Fruit fly (Drosophila melanogaster) whole organism, embryonic: ENCODE measurements around the gene clumsy.

ENCODE experiments used
- Aef1 ChIP-seq: fragments of 200-800 bp; sonication (Bioruptor generic); IDR thresholded peaks from 3 replicates; pipeline ENCODE4 v1.3.6; 2022; ENCODE audit warnings: missing biosample characterization, missing genetic modification characterization
- B-H1 ChIP-seq: fragments of 200-800 bp; sonication (Bioruptor generic); IDR thresholded peaks from 3 replicates; pipeline ENCODE4 v1.3.6; 2022; ENCODE audit warnings: missing biosample characterization, missing genetic modification characterization
- Bteb2 ChIP-seq: fragments of 200-800 bp; sonication (Bioruptor generic); optimal IDR thresholded peaks from 2 replicates; lab custom pipeline; 2016; ENCODE audit warnings: missing biosample characterization, missing genetic modification characterization
- CG10321 ChIP-seq: fragments of 200-800 bp; sonication (Bioruptor generic); IDR thresholded peaks from 2 replicates; pipeline ENCODE4 v1.3.6; 2022; ENCODE audit warnings: missing biosample characterization, missing genetic modification characterization
- CG10543 ChIP-seq: fragments of 200-800 bp; sonication (Bioruptor generic); optimal IDR thresholded peaks from 3 replicates; lab custom pipeline; 2017; ENCODE audit warnings: missing biosample characterization, mild to moderate bottlenecking, missing genetic modification characterization, moderate library complexity
- CG10654 ChIP-seq: fragments of 200-800 bp; sonication (Bioruptor generic); optimal IDR thresholded peaks from 2 replicates; lab custom pipeline; 2016; ENCODE audit warnings: missing biosample characterization, missing genetic modification characterization
- CG10959 ChIP-seq: fragments of 200-800 bp; sonication (Bioruptor generic); IDR thresholded peaks from 2 replicates; pipeline ENCODE4 v1.3.6; 2022; ENCODE audit warnings: missing biosample characterization, missing genetic modification characterization
- CG11456 ChIP-seq: fragments of 200-800 bp; sonication (Bioruptor generic); IDR thresholded peaks from 3 replicates; pipeline ENCODE4 v1.3.6; 2022; ENCODE audit warnings: missing biosample characterization, missing genetic modification characterization
- CG11723 ChIP-seq: fragments of 200-800 bp; sonication (Bioruptor generic); optimal IDR thresholded peaks from 2 replicates; lab custom pipeline; 2017; ENCODE audit warnings: missing biosample characterization, mild to moderate bottlenecking, missing genetic modification characterization
- CG12942 ChIP-seq: fragments of 200-800 bp; sonication (Bioruptor generic); optimal IDR thresholded peaks from 3 replicates; lab custom pipeline; 2016; ENCODE audit warnings: missing biosample characterization, missing genetic modification characterization
- CG13287 ChIP-seq: fragments of 200-800 bp; sonication (Bioruptor generic); IDR thresholded peaks from 2 replicates; pipeline ENCODE4 v1.3.6; 2022; ENCODE audit warnings: missing biosample characterization, missing genetic modification characterization; ENCODE audit not compliant: partially characterized antibody
- CG13624 ChIP-seq: fragments of 200-800 bp; sonication (Bioruptor generic); optimal IDR thresholded peaks from 2 replicates; lab custom pipeline; 2016; ENCODE audit warnings: missing biosample characterization, missing genetic modification characterization
- CG13775 ChIP-seq: fragments of 200-800 bp; sonication (Bioruptor generic); optimal IDR thresholded peaks from 3 replicates; lab custom pipeline; 2017; ENCODE audit warnings: missing biosample characterization, mild to moderate bottlenecking, missing genetic modification characterization
- CG14441 ChIP-seq: fragments of 200-800 bp; sonication (Bioruptor generic); IDR thresholded peaks from 2 replicates; pipeline ENCODE4 v1.3.6; 2022; ENCODE audit warnings: missing biosample characterization, missing genetic modification characterization
- CG2116 ChIP-seq: fragments of 200-800 bp; sonication (Bioruptor generic); optimal IDR thresholded peaks from 3 replicates; lab custom pipeline; 2018; ENCODE audit warnings: missing biosample characterization, mild to moderate bottlenecking, missing genetic modification characterization
- CG31441 ChIP-seq: fragments of 200-800 bp; sonication (Bioruptor generic); IDR thresholded peaks from 2 replicates; pipeline ENCODE4 v1.3.6; 2022; ENCODE audit warnings: missing biosample characterization, missing genetic modification characterization
- CG32767 ChIP-seq: fragments of 200-800 bp; sonication (Bioruptor generic); IDR thresholded peaks from 2 replicates; pipeline ENCODE4 v1.3.6; 2022; ENCODE audit warnings: missing biosample characterization, missing genetic modification characterization
- CG4328 ChIP-seq: fragments of 200-800 bp; sonication (Bioruptor generic); optimal IDR thresholded peaks from 3 replicates; lab custom pipeline; 2017; ENCODE audit warnings: missing biosample characterization, missing genetic modification reagents, missing genetic modification characterization
- CG4424 ChIP-seq: fragments of 200-800 bp; sonication (Bioruptor generic); optimal IDR thresholded peaks from 3 replicates; lab custom pipeline; 2016; ENCODE audit warnings: missing biosample characterization, missing genetic modification characterization
- CG5953 ChIP-seq: fragments of 200-800 bp; sonication (Bioruptor generic); IDR thresholded peaks from 2 replicates; pipeline ENCODE4 v1.3.6; 2022; ENCODE audit warnings: missing biosample characterization, missing genetic modification characterization
- CG6683 ChIP-seq: fragments of 200-800 bp; sonication (Bioruptor generic); optimal IDR thresholded peaks from 2 replicates; lab custom pipeline; 2017; ENCODE audit warnings: missing biosample characterization, mild to moderate bottlenecking, missing genetic modification characterization, missing genetic modification reagents
- CG7357 ChIP-seq: fragments of 200-800 bp; sonication (Bioruptor generic); IDR thresholded peaks from 3 replicates; pipeline ENCODE4 v1.3.6; 2022; ENCODE audit warnings: missing biosample characterization, missing genetic modification characterization
- CG8290 ChIP-seq, 3 experiments: fragments of 200-800 bp; sonication (Bioruptor generic); optimal IDR thresholded peaks; 2 replicates each; lab custom pipeline; 2016 to 2019; ENCODE audit warnings: missing biosample characterization in 3 of 3, missing genetic modification characterization in 3 of 3, mild to moderate bottlenecking in 2 of 3, moderate library complexity in 1 of 3
- CTCF ChIP-seq: fragments of 200-800 bp; sonication (Bioruptor generic); optimal IDR thresholded peaks from 2 replicates; lab custom pipeline; 2017; ENCODE audit warnings: missing biosample characterization, mild to moderate bottlenecking, missing genetic modification characterization, moderate library complexity
- Dad ChIP-seq: fragments of 200-800 bp; sonication (Bioruptor generic); optimal IDR thresholded peaks from 3 replicates; lab custom pipeline; 2016; ENCODE audit warnings: missing biosample characterization, missing genetic modification characterization
- H15 ChIP-seq: fragments of 200-800 bp; sonication (Bioruptor generic); IDR thresholded peaks from 3 replicates; pipeline ENCODE4 v1.3.6; 2022; ENCODE audit warnings: missing biosample characterization, missing genetic modification characterization
- Hr39 ChIP-seq: fragments of >200 bp; optimal IDR thresholded peaks from 2 replicates; lab custom pipeline; 2017
- Hr78 ChIP-seq, 2 experiments: fragments of 200-800 bp in 1 of 2; fragments of >200 bp in 1 of 2; sonication (Bioruptor generic) in 1 of 2; optimal IDR thresholded peaks; 2 replicates each; lab custom pipeline; 2017 to 2019; ENCODE audit warnings: missing biosample characterization in 2 of 2, missing genetic modification characterization in 2 of 2, mild to moderate bottlenecking in 1 of 2, moderate library complexity in 1 of 2
- Jarid2 ChIP-seq: fragments of 200-800 bp; sonication (Bioruptor generic); optimal IDR thresholded peaks from 3 replicates; lab custom pipeline; 2017; ENCODE audit warnings: mild to moderate bottlenecking, missing biosample characterization, missing genetic modification reagents, missing genetic modification characterization
- Six4 ChIP-seq: fragments of 200-800 bp; sonication (Bioruptor generic); optimal IDR thresholded peaks from 2 replicates; lab custom pipeline; 2016; ENCODE audit warnings: missing biosample characterization, missing genetic modification characterization
- Usf ChIP-seq: fragments of 200-800 bp; sonication (Bioruptor generic); optimal IDR thresholded peaks from 2 replicates; lab custom pipeline; 2017; ENCODE audit warnings: missing genotype, missing biosample characterization, missing genetic modification characterization
- al ChIP-seq: fragments of 200-800 bp; sonication (Bioruptor generic); IDR thresholded peaks from 2 replicates; pipeline ENCODE4 v1.3.6; 2022; ENCODE audit warnings: missing biosample characterization, missing genetic modification characterization
- br ChIP-seq: fragments of >200 bp; optimal IDR thresholded peaks from 2 replicates; lab custom pipeline; 2017
- cato ChIP-seq: fragments of 200-800 bp; sonication (Bioruptor generic); optimal IDR thresholded peaks from 2 replicates; lab custom pipeline; 2016; ENCODE audit warnings: missing biosample characterization, missing genetic modification characterization, borderline replicate concordance
- croc ChIP-seq: fragments of 200-800 bp; sonication (Bioruptor generic); conservative IDR thresholded peaks from 3 replicates; pipeline ENCODE4 v1.3.6; 2022; ENCODE audit warnings: missing biosample characterization, missing genetic modification characterization
- fd64A ChIP-seq: fragments of 200-800 bp; sonication (Bioruptor generic); optimal IDR thresholded peaks from 3 replicates; lab custom pipeline; 2018; ENCODE audit warnings: missing biosample characterization, mild to moderate bottlenecking, missing genetic modification characterization
- hth ChIP-seq: fragments of >200 bp; optimal IDR thresholded peaks from 2 replicates; lab custom pipeline; 2017; ENCODE audit warnings: inconsistent platforms
- inv ChIP-seq: fragments of 200-800 bp; sonication (Bioruptor generic); IDR thresholded peaks from 2 replicates; pipeline ENCODE4 v1.3.6; 2022; ENCODE audit warnings: missing biosample characterization, missing genetic modification characterization; ENCODE audit not compliant: partially characterized antibody
- jumu ChIP-seq: fragments of 200-800 bp; sonication (Bioruptor generic); optimal IDR thresholded peaks from 3 replicates; lab custom pipeline; 2016; ENCODE audit warnings: missing biosample characterization, missing genetic modification characterization
- lab ChIP-seq: fragments of 200-800 bp; sonication (Bioruptor generic); optimal IDR thresholded peaks from 3 replicates; lab custom pipeline; 2017; ENCODE audit warnings: missing biosample characterization, missing genetic modification characterization, mild to moderate bottlenecking, moderate library complexity, missing genetic modification reagents
- nerfin-1 ChIP-seq: fragments of 200-800 bp; sonication (Bioruptor generic); optimal IDR thresholded peaks from 3 replicates; lab custom pipeline; 2019; ENCODE audit warnings: missing biosample characterization, mild to moderate bottlenecking, missing genetic modification characterization, moderate library complexity
- pnt ChIP-seq: fragments of 200-800 bp; sonication (Bioruptor generic); optimal IDR thresholded peaks from 3 replicates; lab custom pipeline; 2016; ENCODE audit warnings: missing biosample characterization, missing genetic modification characterization
- prd ChIP-seq, 3 experiments: fragments of >200 bp in 2 of 3; fragments of 200-800 bp in 1 of 3; sonication (Bioruptor generic) in 1 of 3; optimal IDR thresholded peaks in 2 of 3; IDR thresholded peaks in 1 of 3; 2 replicates in 2 of 3; 3 replicates in 1 of 3; pipeline versions ENCODE4 v1.3.6 to Lab custom; 2017 to 2022; ENCODE audit warnings: missing biosample characterization in 1 of 3, missing genetic modification characterization in 1 of 3
- ranshi ChIP-seq: fragments of 200-800 bp; sonication (Bioruptor generic); IDR thresholded peaks from 2 replicates; pipeline ENCODE4 v1.3.6; 2022; ENCODE audit warnings: missing biosample characterization, missing genetic modification characterization
- sc ChIP-seq, 3 experiments: fragments of >200 bp in 2 of 3; fragments of 200-800 bp in 1 of 3; sonication (Bioruptor generic) in 1 of 3; optimal IDR thresholded peaks; 2 replicates in 2 of 3; 3 replicates in 1 of 3; lab custom pipeline; 2017; ENCODE audit warnings: mild to moderate bottlenecking in 1 of 3, missing biosample characterization in 1 of 3, missing genetic modification characterization in 1 of 3, missing genetic modification reagents in 1 of 3
- slou ChIP-seq: fragments of 200-800 bp; sonication (Bioruptor generic); optimal IDR thresholded peaks from 3 replicates; lab custom pipeline; 2016; ENCODE audit warnings: missing biosample characterization, missing genetic modification characterization
- sna ChIP-seq: fragments of 200-800 bp; sonication (Bioruptor generic); IDR thresholded peaks from 2 replicates; pipeline ENCODE4 v1.3.6; 2022; ENCODE audit warnings: missing biosample characterization, missing genetic modification characterization; ENCODE audit not compliant: partially characterized antibody
- sob ChIP-seq: fragments of 200-800 bp; sonication (Bioruptor generic); IDR thresholded peaks from 2 replicates; pipeline ENCODE4 v1.3.6; 2022; ENCODE audit warnings: missing biosample characterization, missing genetic modification characterization
- tin ChIP-seq: fragments of 200-800 bp; sonication (Bioruptor generic); optimal IDR thresholded peaks from 3 replicates; lab custom pipeline; 2016; ENCODE audit warnings: missing biosample characterization, missing genetic modification characterization
- usp ChIP-seq: fragments of >200 bp; optimal IDR thresholded peaks from 2 replicates; lab custom pipeline; 2017; ENCODE audit warnings: missing biosample characterization, missing genetic modification characterization
- yki ChIP-seq: fragments of >200 bp; optimal IDR thresholded peaks from 3 replicates; lab custom pipeline; 2018

Gene clumsy

DNA sequence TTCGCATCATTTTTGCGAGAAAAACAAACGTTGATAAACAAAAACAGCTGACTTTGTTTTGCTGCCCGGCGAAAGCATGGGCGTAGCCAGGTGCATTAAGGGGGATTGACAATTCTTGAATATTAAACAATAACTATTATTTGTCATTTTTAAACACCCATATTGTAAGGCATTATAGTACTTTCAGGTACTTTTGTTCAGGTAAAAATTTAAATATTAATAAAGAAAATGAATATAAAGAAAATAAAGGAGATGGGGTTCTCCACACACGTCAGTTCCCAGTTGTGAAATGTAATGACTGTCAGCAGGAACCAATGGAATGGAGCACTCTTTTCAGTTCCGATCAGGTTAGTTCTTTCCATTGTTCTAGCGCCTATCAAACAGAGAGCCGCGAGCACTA is 47.7 kb upstream of the clumsy start, which contains the start of the genes Coq3 and Pld3 (continued):
- peak; percentile 15 for TF ChIP-seq Dad (GFP tag; lab: Kevin White, UChicago)
- peak; percentile 87 for TF ChIP-seq tin (GFP tag; lab: Kevin White, UChicago)
- TF ChIP-seq ranshi (GFP tag; lab: Robert Waterston, UW), result peak; percentile 79
- peak; percentile 46 for TF ChIP-seq CG10959 (GFP tag; lab: Robert Waterston, UW)
- TF ChIP-seq yki (lab: Kevin White, UChicago), result no peak
- peak; percentile 4 for TF ChIP-seq fd64A (GFP tag; lab: Kevin White, UChicago)
- TF ChIP-seq prd (optimal IDR thresholded peaks at IDR 0.05; lab: Kevin White, UChicago), result no peak
- peak; percentile 85 for TF ChIP-seq prd (GFP tag; IDR thresholded peaks at IDR 0.05; lab: Robert Waterston, UW)
- TF ChIP-seq Six4 (GFP tag; lab: Kevin White, UChicago), result peak; percentile 77
- TF ChIP-seq Bteb2 (GFP tag; lab: Kevin White, UChicago), result peak; percentile 77
- TF ChIP-seq CG13287 (GFP tag; lab: Robert Waterston, UW), result no peak
- TF ChIP-seq CG10654 (GFP tag; lab: Kevin White, UChicago), result peak; percentile 83
- TF ChIP-seq CTCF (GFP tag; lab: Kevin White, UChicago), result peak; percentile 21
- TF ChIP-seq Aef1 (GFP tag; lab: Robert Waterston, UW), result peak; percentile 74
- peak; percentile 10 for TF ChIP-seq jumu (GFP tag; lab: Kevin White, UChicago)
- TF ChIP-seq al (GFP tag; lab: Robert Waterston, UW), result peak; percentile 61
- no peak for TF ChIP-seq usp (GFP tag; lab: Kevin White, UChicago)
- peak; percentile 72 for TF ChIP-seq CG8290 (GFP tag; optimal IDR thresholded peaks at IDR 0.05; lab: Kevin White, UChicago)
- TF ChIP-seq CG8290 (tag; optimal IDR thresholded peaks at IDR 0.05; lab: Kevin White, UChicago), result peak in 1 of 2 experiments; percentile 90
- peak; percentile 58; the same call in 1 of the 2 replicates for TF ChIP-seq CG32767 (GFP tag; lab: Robert Waterston, UW)
- no peak for TF ChIP-seq Hr39 (lab: Kevin White, UChicago)
- TF ChIP-seq hth (lab: Kevin White, UChicago), result no peak
- peak; percentile 66 for TF ChIP-seq CG4328
- no peak for TF ChIP-seq Jarid2 (GFP tag; lab: Kevin White, UChicago)
- TF ChIP-seq inv, result no peak
- TF ChIP-seq CG10321 (GFP tag; lab: Robert Waterston, UW), result 0 out of 2 replicates have a peak, but pooled peaks have one; percentile 23
- TF ChIP-seq CG2116, result peak; percentile 64
- TF ChIP-seq Hr78 (GFP tag; optimal IDR thresholded peaks at IDR 0.05; lab: Kevin White, UChicago), result no peak
- no peak for TF ChIP-seq br (lab: Kevin White, UChicago)
- peak; percentile 61; the same call in 2 of the 3 replicates for TF ChIP-seq B-H1
- peak; percentile 82 for TF ChIP-seq CG4424 (GFP tag; lab: Kevin White, UChicago)
- TF ChIP-seq lab (GFP tag; lab: Kevin White, UChicago), result peak; percentile 92
- TF ChIP-seq CG31441, result peak; percentile 92
- TF ChIP-seq H15 (GFP tag; lab: Robert Waterston, UW), result peak; percentile 70; the same call in 2 of the 3 replicates
- TF ChIP-seq sna (GFP tag; lab: Robert Waterston, UW), result no peak
- TF ChIP-seq CG7357 (GFP tag; lab: Robert Waterston, UW), result peak; percentile 66
- TF ChIP-seq CG6683, result peak; percentile 66
- TF ChIP-seq slou, result peak; percentile 77
- TF ChIP-seq nerfin-1 (tag; lab: Kevin White, UChicago), result peak; percentile 67
- peak; percentile 61; the same call in 1 of the 2 replicates for TF ChIP-seq CG5953 (GFP tag; lab: Robert Waterston, UW)
- TF ChIP-seq pnt (GFP tag; lab: Kevin White, UChicago), result peak; percentile 50
- TF ChIP-seq CG13624 (GFP tag; lab: Kevin White, UChicago), result peak; percentile 69
- TF ChIP-seq croc (GFP tag; lab: Robert Waterston, UW), result peak; percentile 60
- TF ChIP-seq CG14441 (GFP tag; lab: Robert Waterston, UW), result peak; percentile 76
- peak; percentile 65 for TF ChIP-seq CG10543 (GFP tag; lab: Kevin White, UChicago)
- no peak for TF ChIP-seq sc (optimal IDR thresholded peaks at IDR 0.05; lab: Kevin White, UChicago)
- TF ChIP-seq sc (GFP tag; optimal IDR thresholded peaks at IDR 0.05; lab: Kevin White, UChicago), result peak; percentile 67
- peak; percentile 69 for TF ChIP-seq CG12942
- TF ChIP-seq CG11456 (GFP tag; lab: Robert Waterston, UW), result peak; percentile 85
- peak; percentile 8 for TF ChIP-seq cato (GFP tag; lab: Kevin White, UChicago)
- peak; percentile 75 for TF ChIP-seq Usf (GFP tag; lab: Kevin White, UChicago)
- TF ChIP-seq CG13775 (GFP tag; lab: Kevin White, UChicago), result peak; percentile 80
- TF ChIP-seq sob (GFP tag; lab: Robert Waterston, UW), result peak; percentile 83
- peak; percentile 70 for TF ChIP-seq CG11723 (GFP tag; lab: Kevin White, UChicago)
